Fruit fly (Drosophila melanogaster) S2 (cell line): ENCODE data around the gene pnt.

ENCODE experiments used
- CG8478 ChIP-seq: fragments of >200 bp; optimal IDR thresholded peaks from 2 replicates; lab custom pipeline; 2018
- CTCF ChIP-seq, 2 experiments: fragments of >200 bp; optimal IDR thresholded peaks; 2 replicates each; lab custom pipeline; 2018

dm6 chr3R:23312796-23313195 is 33.2 kb downstream of the pnt start:
- no peak for TF ChIP-seq CG8478 (lab: Kevin White, UChicago)
- no peak for TF ChIP-seq CTCF (optimal IDR thresholded peaks at IDR 0.05; lab: Kevin White, UChicago)
